Worm (Caenorhabditis elegans) whole organism, mixed stage, embryonic: Measurements from ENCODE around the gene C54E4.12.

Source experiments
- elt-1 ChIP-seq: sonication (generic microtip); optimal IDR thresholded peaks from 2 replicates; lab custom pipeline; 2017; ENCODE audit warnings: missing genetic modification characterization, mild to moderate bottlenecking, missing compliant biosample characterization, antibody characterized with exemption, moderate library complexity, borderline replicate concordance; ENCODE audit not compliant: insufficient read depth
- lin-13 ChIP-seq: fragments of 150-350 bp; optimal IDR thresholded peaks from 2 replicates; lab custom pipeline; 2014; ENCODE audit warnings: missing biosample characterization, missing genetic modification characterization
- lsy-2 ChIP-seq: fragments of 150-350 bp; optimal IDR thresholded peaks from 2 replicates; lab custom pipeline; 2014; ENCODE audit warnings: missing biosample characterization, missing genetic modification characterization
- mab-5 ChIP-seq: fragments of 150-350 bp; optimal IDR thresholded peaks from 2 replicates; lab custom pipeline; 2014; ENCODE audit warnings: missing biosample characterization, missing genetic modification characterization
- nhr-237 ChIP-seq: fragments of 150-350 bp; optimal IDR thresholded peaks from 2 replicates; lab custom pipeline; 2014; ENCODE audit warnings: missing biosample characterization, missing genetic modification characterization
- nhr-76 ChIP-seq: sonication (generic microtip); optimal IDR thresholded peaks from 2 replicates; lab custom pipeline; 2017; ENCODE audit warnings: missing biosample characterization, missing genetic modification characterization
- pha-4 ChIP-seq: fragments of 150-350 bp; optimal IDR thresholded peaks from 2 replicates; lab custom pipeline; 2018; ENCODE audit warnings: missing biosample characterization, missing genetic modification reagents, missing genetic modification characterization
- snpc-4 ChIP-seq: fragments of 150-350 bp; optimal IDR thresholded peaks from 2 replicates; lab custom pipeline; 2014; ENCODE audit warnings: missing biosample characterization, missing genetic modification characterization
- unc-62 ChIP-seq: fragments of 150-350 bp; optimal IDR thresholded peaks from 2 replicates; lab custom pipeline; 2014; ENCODE audit warnings: missing biosample characterization, missing genetic modification reagents, missing genetic modification characterization
- zip-8 ChIP-seq: fragments of 150-350 bp; optimal IDR thresholded peaks from 2 replicates; lab custom pipeline; 2014; ENCODE audit warnings: missing biosample characterization, missing genetic modification characterization

DNA sequence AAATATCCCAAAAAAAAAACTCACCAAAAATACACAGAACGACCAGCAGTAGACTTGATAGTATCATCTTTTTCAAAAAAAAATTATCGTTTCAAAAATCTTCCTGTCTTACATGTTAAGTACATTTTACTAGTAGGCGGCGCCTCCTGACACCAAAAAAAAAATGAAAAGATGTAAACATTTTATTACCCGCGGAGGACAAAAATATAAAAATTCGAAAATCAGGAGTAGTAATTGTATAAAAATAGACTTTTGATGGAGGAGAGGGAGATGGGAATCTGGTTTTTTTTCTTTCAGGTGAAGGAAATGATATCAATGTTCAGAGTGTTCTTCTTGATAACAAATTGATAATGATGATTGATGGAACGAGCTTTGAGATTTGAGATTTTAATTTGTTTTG lies 37.6 kb downstream of the C54E4.12 start, which contains the start of gene C23H5.15:
- TF ChIP-seq pha-4 (tag; lab: Kevin White, UChicago) (no peak), unc-62 (no peak), lin-13 (no peak), nhr-237 (no peak), nhr-76 (tag; lab: Kevin White, UChicago) (no peak), snpc-4 (no peak), mab-5 (tag; lab: Kevin White, UChicago) (no peak), zip-8 (tag; lab: Kevin White, UChicago) (no peak), elt-1 (tag; lab: Kevin White, UChicago) (no peak), lsy-2 (no peak)
